Fruit fly (Drosophila melanogaster) whole organism, embryonic: ENCODE data around the gene mRpS18C.
A peak's percentile ranks its signal among the peaks of the same experiment; 100 is the strongest.

Source experiments
- Asciz ChIP-seq: fragments of 200-800 bp; sonication (Bioruptor generic); optimal IDR thresholded peaks from 2 replicates; lab custom pipeline; 2017; ENCODE audit warnings: missing biosample characterization, mild to moderate bottlenecking, missing genetic modification characterization, missing genetic modification reagents
- Atf-2 ChIP-seq: fragments of 200-800 bp; sonication (Bioruptor generic); optimal IDR thresholded peaks from 2 replicates; lab custom pipeline; 2016; ENCODE audit warnings: missing biosample characterization, missing genetic modification characterization
- Bgb ChIP-seq: fragments of 200-800 bp; sonication (Bioruptor generic); IDR thresholded peaks from 2 replicates; pipeline ENCODE4 v1.3.6; 2022; ENCODE audit warnings: missing biosample characterization, missing genetic modification characterization; ENCODE audit not compliant: partially characterized antibody
- CG1024 ChIP-seq: fragments of 200-800 bp; sonication (Bioruptor generic); IDR thresholded peaks from 2 replicates; pipeline ENCODE4 v1.3.6; 2022; ENCODE audit warnings: missing biosample characterization, missing genetic modification characterization
- CG13123 ChIP-seq: fragments of 200-800 bp; sonication (Bioruptor generic); optimal IDR thresholded peaks from 2 replicates; lab custom pipeline; 2016; ENCODE audit warnings: missing biosample characterization, missing genetic modification characterization
- CG13287 ChIP-seq: fragments of 200-800 bp; sonication (Bioruptor generic); IDR thresholded peaks from 2 replicates; pipeline ENCODE4 v1.3.6; 2022; ENCODE audit warnings: missing biosample characterization, missing genetic modification characterization; ENCODE audit not compliant: partially characterized antibody
- CG14667 ChIP-seq: fragments of 200-800 bp; sonication (Bioruptor generic); IDR thresholded peaks from 2 replicates; pipeline ENCODE4 v1.3.6; 2022; ENCODE audit warnings: missing biosample characterization, missing genetic modification characterization
- CG14710 ChIP-seq: fragments of 200-800 bp; sonication (Bioruptor generic); optimal IDR thresholded peaks from 3 replicates; lab custom pipeline; 2019; ENCODE audit warnings: missing biosample characterization, mild to moderate bottlenecking, missing genetic modification characterization, moderate library complexity
- CG15514 ChIP-seq: fragments of 200-800 bp; sonication (Bioruptor generic); optimal IDR thresholded peaks from 3 replicates; lab custom pipeline; 2017; ENCODE audit warnings: missing biosample characterization, missing genetic modification characterization, mild to moderate bottlenecking, moderate library complexity, missing genetic modification reagents
- CG16813 ChIP-seq: fragments of 200-800 bp; sonication (Bioruptor generic); IDR thresholded peaks from 3 replicates; pipeline ENCODE4 v1.3.6; 2022; ENCODE audit warnings: missing biosample characterization, missing genetic modification characterization; ENCODE audit not compliant: partially characterized antibody
- CG16863 ChIP-seq: fragments of 200-800 bp; sonication (Bioruptor generic); optimal IDR thresholded peaks from 3 replicates; lab custom pipeline; 2016; ENCODE audit warnings: missing biosample characterization, missing genetic modification characterization
- CG17359 ChIP-seq: fragments of 200-800 bp; sonication (Bioruptor generic); optimal IDR thresholded peaks from 3 replicates; lab custom pipeline; 2018; ENCODE audit warnings: missing biosample characterization, mild to moderate bottlenecking, missing genetic modification characterization, moderate library complexity
- CG17912 ChIP-seq: fragments of 200-800 bp; sonication (Bioruptor generic); optimal IDR thresholded peaks from 2 replicates; lab custom pipeline; 2018; ENCODE audit warnings: missing biosample characterization, mild to moderate bottlenecking, missing genetic modification characterization
- CG31441 ChIP-seq: fragments of 200-800 bp; sonication (Bioruptor generic); IDR thresholded peaks from 2 replicates; pipeline ENCODE4 v1.3.6; 2022; ENCODE audit warnings: missing biosample characterization, missing genetic modification characterization
- CG42726 ChIP-seq: fragments of 200-800 bp; sonication (Bioruptor generic); IDR thresholded peaks from 2 replicates; pipeline ENCODE4 v1.3.6; 2022; ENCODE audit warnings: missing biosample characterization, missing genetic modification characterization; ENCODE audit not compliant: partially characterized antibody
- CG4617 ChIP-seq: fragments of 200-800 bp; sonication (Bioruptor generic); optimal IDR thresholded peaks from 3 replicates; lab custom pipeline; 2016; ENCODE audit warnings: missing biosample characterization, missing genetic modification characterization, borderline replicate concordance
- CG6689 ChIP-seq: fragments of 200-800 bp; sonication (Bioruptor generic); IDR thresholded peaks from 2 replicates; pipeline ENCODE4 v1.3.6; 2022; ENCODE audit warnings: missing biosample characterization, missing genetic modification characterization
- CG6791 ChIP-seq: fragments of 200-800 bp; sonication (Bioruptor generic); IDR thresholded peaks from 3 replicates; pipeline ENCODE4 v1.3.6; 2022; ENCODE audit warnings: missing biosample characterization, missing genetic modification characterization; ENCODE audit not compliant: partially characterized antibody
- CrebB ChIP-seq: fragments of 200-800 bp; sonication (Bioruptor generic); optimal IDR thresholded peaks from 3 replicates; lab custom pipeline; 2018; ENCODE audit warnings: missing biosample characterization, mild to moderate bottlenecking, missing genetic modification characterization
- Dp ChIP-seq: fragments of 200-800 bp; sonication (Bioruptor generic); optimal IDR thresholded peaks from 2 replicates; lab custom pipeline; 2018; ENCODE audit warnings: missing biosample characterization, mild to moderate bottlenecking, missing genetic modification characterization, moderate library complexity
- HLH4C ChIP-seq: fragments of 200-800 bp; sonication (Bioruptor generic); IDR thresholded peaks from 3 replicates; pipeline ENCODE4 v1.3.6; 2022; ENCODE audit warnings: missing biosample characterization, missing genetic modification characterization; ENCODE audit not compliant: partially characterized antibody
- HLHmδ ChIP-seq: fragments of 200-800 bp; sonication (Bioruptor generic); optimal IDR thresholded peaks from 2 replicates; lab custom pipeline; 2018; ENCODE audit warnings: missing biosample characterization, mild to moderate bottlenecking, missing genetic modification characterization, moderate library complexity
- Hmr ChIP-seq: fragments of 200-800 bp; sonication (Bioruptor generic); optimal IDR thresholded peaks from 3 replicates; lab custom pipeline; 2017; ENCODE audit warnings: mild to moderate bottlenecking, missing biosample characterization, missing genetic modification reagents, missing genetic modification characterization
- Lhr ChIP-seq: fragments of 200-800 bp; sonication (Bioruptor generic); optimal IDR thresholded peaks from 3 replicates; lab custom pipeline; 2017; ENCODE audit warnings: mild to moderate bottlenecking, missing biosample characterization, missing genetic modification reagents, missing genetic modification characterization
- MESR4 ChIP-seq: fragments of 200-800 bp; sonication (Bioruptor generic); optimal IDR thresholded peaks from 2 replicates; lab custom pipeline; 2018; ENCODE audit warnings: missing biosample characterization, mild to moderate bottlenecking, missing genetic modification characterization, moderate library complexity
- Med ChIP-seq: fragments of 200-800 bp; sonication (Bioruptor generic); peaks from one replicate; lab custom pipeline; 2016; ENCODE audit warnings: missing biosample characterization, missing genetic modification characterization, mild to moderate bottlenecking, inconsistent platforms, moderate library complexity
- Optix ChIP-seq: fragments of 200-800 bp; sonication (Bioruptor generic); IDR thresholded peaks from 3 replicates; pipeline ENCODE4 v1.3.6; 2022; ENCODE audit warnings: missing biosample characterization, missing genetic modification characterization
- Pdp1 ChIP-seq, 2 experiments: fragments of 200-800 bp; sonication (Bioruptor generic); optimal IDR thresholded peaks; 3 replicates each; lab custom pipeline; 2016; ENCODE audit warnings: missing biosample characterization in 2 of 2, missing genetic modification characterization in 2 of 2, mild to moderate bottlenecking in 1 of 2, moderate library complexity in 1 of 2
- Scr ChIP-seq: fragments of 200-800 bp; sonication (Bioruptor generic); IDR thresholded peaks from 2 replicates; pipeline ENCODE4 v1.3.6; 2022; ENCODE audit warnings: missing biosample characterization, missing genetic modification characterization; ENCODE audit not compliant: partially characterized antibody
- amos ChIP-seq: fragments of 200-800 bp; sonication (Bioruptor generic); IDR thresholded peaks from 2 replicates; pipeline ENCODE4 v1.3.6; 2022; ENCODE audit warnings: missing biosample characterization, missing genetic modification characterization; ENCODE audit not compliant: partially characterized antibody
- ato ChIP-seq: fragments of 200-800 bp; sonication (Bioruptor generic); IDR thresholded peaks from 2 replicates; pipeline ENCODE4 v1.3.6; 2022; ENCODE audit warnings: missing biosample characterization, missing genetic modification characterization; ENCODE audit not compliant: partially characterized antibody
- cato ChIP-seq: fragments of 200-800 bp; sonication (Bioruptor generic); optimal IDR thresholded peaks from 2 replicates; lab custom pipeline; 2016; ENCODE audit warnings: missing biosample characterization, missing genetic modification characterization, borderline replicate concordance
- eyg ChIP-seq: fragments of 200-800 bp; sonication (Bioruptor generic); optimal IDR thresholded peaks from 3 replicates; lab custom pipeline; 2016; ENCODE audit warnings: missing biosample characterization, missing genetic modification characterization
- h ChIP-seq: fragments of >200 bp; optimal IDR thresholded peaks from 2 replicates; lab custom pipeline; 2017
- hbn ChIP-seq: fragments of 200-800 bp; sonication (Bioruptor generic); IDR thresholded peaks from 2 replicates; pipeline ENCODE4 v1.3.6; 2022; ENCODE audit warnings: missing biosample characterization, missing genetic modification characterization; ENCODE audit not compliant: partially characterized antibody
- kni ChIP-seq: fragments of 200-800 bp; sonication (Bioruptor generic); optimal IDR thresholded peaks from 3 replicates; lab custom pipeline; 2017; ENCODE audit warnings: mild to moderate bottlenecking, missing biosample characterization, missing genetic modification reagents, missing genetic modification characterization
- knrl ChIP-seq: fragments of 200-800 bp; sonication (Bioruptor generic); IDR thresholded peaks from 3 replicates; pipeline ENCODE4 v1.3.6; 2022; ENCODE audit warnings: missing biosample characterization, missing genetic modification characterization; ENCODE audit not compliant: partially characterized antibody
- nerfin-2 ChIP-seq: fragments of 200-800 bp; sonication (Bioruptor generic); IDR thresholded peaks from 2 replicates; pipeline ENCODE4 v1.3.6; 2022; ENCODE audit warnings: missing biosample characterization, missing genetic modification characterization; ENCODE audit not compliant: partially characterized antibody
- peb ChIP-seq: fragments of 200-800 bp; sonication (Bioruptor generic); IDR thresholded peaks from 2 replicates; pipeline ENCODE4 v1.3.6; 2022; ENCODE audit warnings: missing biosample characterization, missing genetic modification characterization
- schlank ChIP-seq: fragments of 200-800 bp; sonication (Bioruptor generic); optimal IDR thresholded peaks from 2 replicates; lab custom pipeline; 2018; ENCODE audit warnings: missing biosample characterization, mild to moderate bottlenecking, missing genetic modification characterization
- sd ChIP-seq: fragments of 200-800 bp; sonication (Bioruptor generic); optimal IDR thresholded peaks from 3 replicates; lab custom pipeline; 2018; ENCODE audit warnings: missing biosample characterization, mild to moderate bottlenecking, missing genetic modification characterization, moderate library complexity
- seq ChIP-seq: fragments of 200-800 bp; sonication (Bioruptor generic); IDR thresholded peaks from 2 replicates; pipeline ENCODE4 v1.3.6; 2022; ENCODE audit warnings: missing biosample characterization, missing genetic modification characterization
- stc ChIP-seq: fragments of 200-800 bp; sonication (Bioruptor generic); IDR thresholded peaks from 2 replicates; pipeline ENCODE4 v1.3.6; 2022; ENCODE audit warnings: missing biosample characterization, missing genetic modification characterization
- stwl ChIP-seq: fragments of 200-800 bp; sonication (Bioruptor generic); optimal IDR thresholded peaks from 3 replicates; lab custom pipeline; 2018; ENCODE audit warnings: missing biosample characterization, mild to moderate bottlenecking, missing genetic modification characterization, moderate library complexity
- tap ChIP-seq: fragments of 200-800 bp; optimal IDR thresholded peaks from 3 replicates; lab custom pipeline; 2019; ENCODE audit warnings: missing biosample characterization, mild to moderate bottlenecking, missing genetic modification characterization, moderate library complexity
- trem ChIP-seq: fragments of 200-800 bp; optimal IDR thresholded peaks from 3 replicates; lab custom pipeline; 2019; ENCODE audit warnings: missing biosample characterization, mild to moderate bottlenecking, missing genetic modification characterization, moderate library complexity
- vvl ChIP-seq: fragments of 200-800 bp; sonication (Bioruptor generic); IDR thresholded peaks from 2 replicates; pipeline ENCODE4 v1.3.6; 2022; ENCODE audit warnings: missing biosample characterization, missing genetic modification characterization
- zfh1 ChIP-seq: fragments of 200-800 bp; sonication (Bioruptor generic); IDR thresholded peaks from 3 replicates; pipeline ENCODE4 v1.3.6; 2022; ENCODE audit warnings: missing biosample characterization, missing genetic modification characterization

The mRpS18C gene

DNA sequence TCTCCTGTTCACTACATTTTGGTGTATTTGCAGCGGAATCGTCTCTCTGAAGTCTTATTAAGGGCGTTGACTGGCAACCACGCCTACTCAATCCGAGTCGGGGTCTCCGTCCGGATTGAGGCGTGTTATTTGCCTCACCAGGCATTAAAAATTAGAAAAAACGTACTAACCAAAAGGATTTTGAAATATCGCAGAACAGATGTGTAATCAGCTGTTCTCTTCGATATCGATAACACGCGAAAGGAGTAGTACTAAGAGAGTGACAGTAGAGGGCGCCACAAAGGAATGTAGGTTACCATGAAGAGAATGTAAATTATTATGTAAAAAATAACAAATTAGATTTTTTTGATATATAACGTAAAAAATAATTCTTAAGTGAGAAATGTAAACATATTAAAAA is 1.2 kb downstream of the mRpS18C start, which contains the start of gene CG15536 (continued):
- TF ChIP-seq schlank (no peak), Pdp1 (GFP tag; optimal IDR thresholded peaks at IDR 0.05; lab: Kevin White, UChicago) (peak in 1 of 2 experiments; percentile 22), HLHmδ (GFP tag; lab: Kevin White, UChicago) (no peak), eyg (no peak), CG17359 (tag; lab: Kevin White, UChicago) (no peak), peb (GFP tag; lab: Robert Waterston, UW) (no peak), stc (GFP tag; lab: Robert Waterston, UW) (no peak), CG42726 (peak; percentile 58; the same call in 1 of the 2 replicates), Optix (GFP tag; lab: Robert Waterston, UW) (no peak), Atf-2 (GFP tag; lab: Kevin White, UChicago) (no peak), zfh1 (GFP tag; lab: Robert Waterston, UW) (0 out of 3 replicates have a peak, but pooled peaks have one; percentile 3), cato (GFP tag; lab: Kevin White, UChicago) (no peak), ato (peak; percentile 46; the same call in 1 of the 2 replicates), Hmr (no peak), CG1024 (GFP tag; lab: Robert Waterston, UW) (no peak), HLH4C (GFP tag; lab: Robert Waterston, UW) (peak; percentile 64), knrl (GFP tag; lab: Robert Waterston, UW) (peak; percentile 47; the same call in 2 of the 3 replicates), CG6791 (peak; percentile 65; the same call in 2 of the 3 replicates), CrebB (tag; lab: Kevin White, UChicago) (no peak), CG17912 (GFP tag; lab: Kevin White, UChicago) (no peak), CG16813 (GFP tag; lab: Robert Waterston, UW) (peak; percentile 59), Bgb (GFP tag; lab: Robert Waterston, UW) (peak; percentile 77), Lhr (GFP tag; lab: Kevin White, UChicago) (peak; percentile 2), CG15514 (no peak), MESR4 (GFP tag; lab: Kevin White, UChicago) (peak; percentile 36), hbn (GFP tag; lab: Robert Waterston, UW) (peak; percentile 36; the same call in 1 of the 2 replicates), CG4617 (GFP tag; lab: Kevin White, UChicago) (peak; percentile 21), trem (tag; lab: Kevin White, UChicago) (peak; percentile 47), h (lab: Kevin White, UChicago) (no peak), seq (GFP tag; lab: Robert Waterston, UW) (no peak), kni (no peak), Asciz (no peak), Dp (GFP tag; lab: Kevin White, UChicago) (peak; percentile 72), Scr (GFP tag; lab: Robert Waterston, UW) (peak; percentile 56), vvl (GFP tag; lab: Robert Waterston, UW) (no peak), CG14710 (peak; percentile 22), amos (GFP tag; lab: Robert Waterston, UW) (peak; percentile 71), sd (peak; percentile 96), CG31441 (no peak), CG13287 (GFP tag; lab: Robert Waterston, UW) (peak; percentile 71), nerfin-2 (GFP tag; lab: Robert Waterston, UW) (peak; percentile 54; the same call in 1 of the 2 replicates), CG16863 (no peak), CG13123 (GFP tag; lab: Kevin White, UChicago) (no peak), CG6689 (GFP tag; lab: Robert Waterston, UW) (no peak), Med (GFP tag; lab: Kevin White, UChicago) (peak; percentile 56), stwl (tag; lab: Kevin White, UChicago) (peak; percentile 72), tap (tag; lab: Kevin White, UChicago) (no peak), CG14667 (GFP tag; lab: Robert Waterston, UW) (no peak)
